Fruit fly (Drosophila melanogaster) whole organism, embryonic: ENCODE results near the gene Rsph1.

Experiments
- BtbVII ChIP-seq: fragments of 200-800 bp; sonication (Bioruptor generic); optimal IDR thresholded peaks from 3 replicates; lab custom pipeline; 2017; ENCODE audit warnings: missing biosample characterization, mild to moderate bottlenecking, missing genetic modification characterization
- CG10321 ChIP-seq: fragments of 200-800 bp; sonication (Bioruptor generic); IDR thresholded peaks from 2 replicates; pipeline ENCODE4 v1.3.6; 2022; ENCODE audit warnings: missing biosample characterization, missing genetic modification characterization
- CG10462 ChIP-seq: fragments of 200-800 bp; sonication (Bioruptor generic); optimal IDR thresholded peaks from 2 replicates; lab custom pipeline; 2016; ENCODE audit warnings: missing biosample characterization, missing genetic modification characterization
- CG11093 ChIP-seq: fragments of 200-800 bp; sonication (Bioruptor generic); IDR thresholded peaks from 3 replicates; pipeline ENCODE4 v1.3.6; 2022; ENCODE audit warnings: missing biosample characterization, missing genetic modification characterization
- CG11723 ChIP-seq: fragments of 200-800 bp; sonication (Bioruptor generic); optimal IDR thresholded peaks from 2 replicates; lab custom pipeline; 2017; ENCODE audit warnings: missing biosample characterization, mild to moderate bottlenecking, missing genetic modification characterization
- CG13624 ChIP-seq: fragments of 200-800 bp; sonication (Bioruptor generic); optimal IDR thresholded peaks from 2 replicates; lab custom pipeline; 2016; ENCODE audit warnings: missing biosample characterization, missing genetic modification characterization
- CG14014 ChIP-seq: fragments of 200-800 bp; sonication (Bioruptor generic); IDR thresholded peaks from 2 replicates; pipeline ENCODE4 v1.3.6; 2022; ENCODE audit warnings: missing biosample characterization, missing genetic modification characterization
- CG14050 ChIP-seq: fragments of 200-800 bp; sonication (Bioruptor generic); IDR thresholded peaks from 3 replicates; pipeline ENCODE4 v1.3.6; 2022; ENCODE audit warnings: missing biosample characterization, missing genetic modification characterization
- CG14860 ChIP-seq: fragments of 200-800 bp; sonication (Bioruptor generic); IDR thresholded peaks from 3 replicates; pipeline ENCODE4 v1.3.6; 2022; ENCODE audit warnings: missing biosample characterization, missing genetic modification characterization; ENCODE audit not compliant: partially characterized antibody
- CG1792 ChIP-seq: fragments of 200-800 bp; sonication (Bioruptor generic); optimal IDR thresholded peaks from 2 replicates; lab custom pipeline; 2016; ENCODE audit warnings: missing biosample characterization, missing genetic modification characterization
- CG18011 ChIP-seq: fragments of 200-800 bp; sonication (Bioruptor generic); optimal IDR thresholded peaks from 2 replicates; lab custom pipeline; 2017; ENCODE audit warnings: missing biosample characterization, missing genetic modification characterization, mild to moderate bottlenecking, moderate library complexity, missing genotype
- CG2129 ChIP-seq: fragments of 200-800 bp; sonication (Bioruptor generic); IDR thresholded peaks from 2 replicates; pipeline ENCODE4 v1.3.6; 2022; ENCODE audit warnings: missing biosample characterization, missing genetic modification characterization; ENCODE audit not compliant: partially characterized antibody
- CG2712 ChIP-seq: fragments of 200-800 bp; optimal IDR thresholded peaks from 3 replicates; lab custom pipeline; 2019; ENCODE audit warnings: missing biosample characterization, mild to moderate bottlenecking, missing genetic modification characterization, moderate library complexity
- CG2889 ChIP-seq: fragments of 200-800 bp; sonication (Bioruptor generic); IDR thresholded peaks from 3 replicates; pipeline ENCODE4 v1.3.6; 2022; ENCODE audit warnings: missing biosample characterization, missing genetic modification characterization
- CG3163 ChIP-seq: fragments of 200-800 bp; sonication (Bioruptor generic); optimal IDR thresholded peaks from 3 replicates; lab custom pipeline; 2016; ENCODE audit warnings: missing biosample characterization, missing genetic modification characterization
- CG33213 ChIP-seq: fragments of 200-800 bp; sonication (Bioruptor generic); optimal IDR thresholded peaks from 3 replicates; lab custom pipeline; 2016; ENCODE audit warnings: missing biosample characterization, missing genetic modification characterization
- CG4707 ChIP-seq: fragments of 200-800 bp; sonication (Bioruptor generic); optimal IDR thresholded peaks from 2 replicates; lab custom pipeline; 2018; ENCODE audit warnings: missing biosample characterization, mild to moderate bottlenecking, missing genetic modification characterization, moderate library complexity
- CG5245 ChIP-seq: fragments of 200-800 bp; sonication (Bioruptor generic); optimal IDR thresholded peaks from 3 replicates; lab custom pipeline; 2016; ENCODE audit warnings: missing biosample characterization, missing genetic modification characterization
- CG6272 ChIP-seq: fragments of 200-800 bp; sonication (Bioruptor generic); IDR thresholded peaks from 2 replicates; pipeline ENCODE4 v1.3.6; 2022; ENCODE audit warnings: missing biosample characterization, missing genetic modification characterization
- CG8359 ChIP-seq: fragments of 200-800 bp; sonication (Bioruptor generic); optimal IDR thresholded peaks from 2 replicates; lab custom pipeline; 2017; ENCODE audit warnings: missing biosample characterization, mild to moderate bottlenecking, missing genetic modification characterization, borderline replicate concordance
- D19A ChIP-seq: fragments of 200-800 bp; optimal IDR thresholded peaks from 3 replicates; lab custom pipeline; 2019; ENCODE audit warnings: missing biosample characterization, mild to moderate bottlenecking, missing genetic modification characterization, moderate library complexity
- Jarid2 ChIP-seq: fragments of 200-800 bp; sonication (Bioruptor generic); optimal IDR thresholded peaks from 3 replicates; lab custom pipeline; 2017; ENCODE audit warnings: mild to moderate bottlenecking, missing biosample characterization, missing genetic modification reagents, missing genetic modification characterization
- Lim3 ChIP-seq: fragments of 200-800 bp; sonication (Bioruptor generic); IDR thresholded peaks from 2 replicates; pipeline ENCODE4 v1.3.6; 2022; ENCODE audit warnings: missing biosample characterization, missing genetic modification characterization
- NC2α ChIP-seq: fragments of 200-800 bp; sonication (Bioruptor generic); optimal IDR thresholded peaks from 2 replicates; lab custom pipeline; 2016; ENCODE audit warnings: missing biosample characterization, missing genetic modification characterization
- NFAT ChIP-seq: fragments of 200-800 bp; sonication (Bioruptor generic); IDR thresholded peaks from 2 replicates; pipeline ENCODE4 v1.3.6; 2022; ENCODE audit warnings: missing biosample characterization, missing genetic modification characterization
- Opbp ChIP-seq: fragments of 200-800 bp; sonication (Bioruptor generic); IDR thresholded peaks from 3 replicates; pipeline ENCODE4 v1.3.6; 2022; ENCODE audit warnings: missing biosample characterization, missing genetic modification characterization; ENCODE audit not compliant: partially characterized antibody
- Spps ChIP-seq: fragments of 200-800 bp; sonication (Bioruptor generic); optimal IDR thresholded peaks from 2 replicates; lab custom pipeline; 2018; ENCODE audit warnings: missing biosample characterization, mild to moderate bottlenecking, missing genetic modification characterization
- abd-A ChIP-seq: fragments of 200-800 bp; sonication (Bioruptor generic); optimal IDR thresholded peaks from 3 replicates; lab custom pipeline; 2019; ENCODE audit warnings: missing biosample characterization, mild to moderate bottlenecking, missing genetic modification characterization, moderate library complexity
- ara ChIP-seq: fragments of 200-800 bp; sonication (Bioruptor generic); IDR thresholded peaks from 2 replicates; pipeline ENCODE4 v1.3.6; 2022; ENCODE audit warnings: missing biosample characterization, missing genetic modification characterization
- ci ChIP-seq: fragments of 200-800 bp; sonication (Bioruptor generic); IDR thresholded peaks from 3 replicates; pipeline ENCODE4 v1.3.6; 2022; ENCODE audit warnings: missing biosample characterization, missing genetic modification characterization
- fd64A ChIP-seq: fragments of 200-800 bp; sonication (Bioruptor generic); optimal IDR thresholded peaks from 3 replicates; lab custom pipeline; 2018; ENCODE audit warnings: missing biosample characterization, mild to moderate bottlenecking, missing genetic modification characterization
- fu2 ChIP-seq: fragments of 200-800 bp; sonication (Bioruptor generic); optimal IDR thresholded peaks from 2 replicates; lab custom pipeline; 2016; ENCODE audit warnings: missing biosample characterization, missing genetic modification characterization
- gce ChIP-seq: fragments of 200-800 bp; sonication (Bioruptor generic); IDR thresholded peaks from 3 replicates; pipeline ENCODE4 v1.3.6; 2022; ENCODE audit warnings: missing biosample characterization, missing genetic modification characterization
- kni ChIP-seq: fragments of 200-800 bp; sonication (Bioruptor generic); optimal IDR thresholded peaks from 3 replicates; lab custom pipeline; 2017; ENCODE audit warnings: mild to moderate bottlenecking, missing biosample characterization, missing genetic modification reagents, missing genetic modification characterization
- lbe ChIP-seq: fragments of 200-800 bp; sonication (Bioruptor generic); optimal IDR thresholded peaks from 2 replicates; lab custom pipeline; 2016; ENCODE audit warnings: missing biosample characterization, mild to moderate bottlenecking, missing genetic modification characterization
- lmd ChIP-seq: fragments of 200-800 bp; sonication (Bioruptor generic); IDR thresholded peaks from 2 replicates; pipeline ENCODE4 v1.3.6; 2022; ENCODE audit warnings: missing biosample characterization, missing genetic modification characterization
- luna ChIP-seq: fragments of 200-800 bp; sonication (Bioruptor generic); optimal IDR thresholded peaks from 2 replicates; lab custom pipeline; 2016; ENCODE audit warnings: missing biosample characterization, missing genetic modification characterization
- pan ChIP-seq, 4 experiments: fragments of >200 bp in 3 of 4; fragments of 200-800 bp in 1 of 4; sonication (Bioruptor generic) in 1 of 4; optimal IDR thresholded peaks in 3 of 4; IDR thresholded peaks in 1 of 4; 2 replicates each; pipeline versions ENCODE4 v1.3.6 to Lab custom; 2017 to 2022; ENCODE audit warnings: missing biosample characterization in 2 of 4, missing genetic modification characterization in 2 of 4, mixed read lengths in 1 of 4
- peb ChIP-seq: fragments of 200-800 bp; sonication (Bioruptor generic); IDR thresholded peaks from 2 replicates; pipeline ENCODE4 v1.3.6; 2022; ENCODE audit warnings: missing biosample characterization, missing genetic modification characterization
- pros ChIP-seq: fragments of 200-800 bp; sonication (Bioruptor generic); optimal IDR thresholded peaks from 3 replicates; lab custom pipeline; 2019; ENCODE audit warnings: missing biosample characterization, mild to moderate bottlenecking, missing genetic modification characterization, moderate library complexity
- pzg ChIP-seq: fragments of 200-800 bp; sonication (Bioruptor generic); optimal IDR thresholded peaks from 3 replicates; lab custom pipeline; 2018; ENCODE audit warnings: missing biosample characterization, mild to moderate bottlenecking, missing genetic modification characterization, moderate library complexity
- sens ChIP-seq: fragments of 200-800 bp; sonication (Bioruptor generic); peaks from one replicate; lab custom pipeline; 2016; ENCODE audit warnings: missing biosample characterization, missing genetic modification characterization
- stc ChIP-seq: fragments of 200-800 bp; sonication (Bioruptor generic); IDR thresholded peaks from 2 replicates; pipeline ENCODE4 v1.3.6; 2022; ENCODE audit warnings: missing biosample characterization, missing genetic modification characterization
- stwl ChIP-seq: fragments of 200-800 bp; sonication (Bioruptor generic); optimal IDR thresholded peaks from 3 replicates; lab custom pipeline; 2018; ENCODE audit warnings: missing biosample characterization, mild to moderate bottlenecking, missing genetic modification characterization, moderate library complexity
- tap ChIP-seq: fragments of 200-800 bp; optimal IDR thresholded peaks from 3 replicates; lab custom pipeline; 2019; ENCODE audit warnings: missing biosample characterization, mild to moderate bottlenecking, missing genetic modification characterization, moderate library complexity
- toy ChIP-seq: fragments of 200-800 bp; sonication (Bioruptor generic); IDR thresholded peaks from 2 replicates; pipeline ENCODE4 v1.3.6; 2022; ENCODE audit warnings: missing biosample characterization, missing genetic modification characterization
- trh ChIP-seq: fragments of 200-800 bp; sonication (Bioruptor generic); optimal IDR thresholded peaks from 2 replicates; lab custom pipeline; 2016; ENCODE audit warnings: missing biosample characterization, missing genetic modification characterization
- vnd ChIP-seq: fragments of 200-800 bp; sonication (Bioruptor generic); IDR thresholded peaks from 3 replicates; pipeline ENCODE4 v1.3.6; 2022; ENCODE audit warnings: missing biosample characterization, missing genetic modification characterization; ENCODE audit not compliant: partially characterized antibody
- wek ChIP-seq: fragments of 200-800 bp; sonication (Bioruptor generic); optimal IDR thresholded peaks from 3 replicates; lab custom pipeline; 2018; ENCODE audit warnings: missing biosample characterization, mild to moderate bottlenecking, missing genetic modification characterization, moderate library complexity

The Rsph1 gene

dm6 chr2L:13203437-13204137 lies 20.3 kb downstream of the Rsph1 start, which contains the start of gene Pect (continued):
- TF ChIP-seq CG18011 (GFP tag; lab: Kevin White, UChicago) (peak; percentile 8), fu2 (no peak), CG8359 (GFP tag; lab: Kevin White, UChicago) (no peak), CG14860 (GFP tag; lab: Robert Waterston, UW) (no peak), gce (GFP tag; lab: Robert Waterston, UW) (no peak), CG4707 (GFP tag; lab: Kevin White, UChicago) (peak; percentile 44), CG11093 (GFP tag; lab: Robert Waterston, UW) (no peak), trh (GFP tag; lab: Kevin White, UChicago) (no peak), CG13624 (GFP tag; lab: Kevin White, UChicago) (no peak), peb (no peak), Spps (no peak), Jarid2 (peak; percentile 65), toy (GFP tag; lab: Robert Waterston, UW) (no peak), BtbVII (GFP tag; lab: Kevin White, UChicago) (peak; percentile 4), NC2α (GFP tag; lab: Kevin White, UChicago) (peak; percentile 8), CG2129 (no peak; the same call in 1 of the 2 replicates), luna (GFP tag; lab: Kevin White, UChicago) (no peak), fd64A (no peak), tap (tag; lab: Kevin White, UChicago) (no peak), lmd (no peak), pzg (GFP tag; lab: Kevin White, UChicago) (peak; percentile 58), CG14050 (GFP tag; lab: Robert Waterston, UW) (no peak), lbe (GFP tag; lab: Kevin White, UChicago) (no peak), CG5245 (GFP tag; lab: Kevin White, UChicago) (no peak), CG2712 (tag; lab: Kevin White, UChicago) (no peak), wek (GFP tag; lab: Kevin White, UChicago) (peak; percentile 5), stwl (tag; lab: Kevin White, UChicago) (peak; percentile 9), CG33213 (GFP tag; lab: Kevin White, UChicago) (peak; percentile 0), NFAT (GFP tag; lab: Robert Waterston, UW) (no peak), CG3163 (GFP tag; lab: Kevin White, UChicago) (no peak), kni (no peak), Opbp (GFP tag; lab: Robert Waterston, UW) (peak; percentile 63; the same call in 2 of the 3 replicates), vnd (GFP tag; lab: Robert Waterston, UW) (peak; percentile 40; the same call in 1 of the 3 replicates), abd-A (tag; lab: Kevin White, UChicago) (no peak), D19A (tag; lab: Kevin White, UChicago) (no peak), ci (GFP tag; lab: Robert Waterston, UW) (peak; percentile 9; the same call in 1 of the 3 replicates), sens (GFP tag; lab: Kevin White, UChicago) (peak; percentile 6), CG2889 (GFP tag; lab: Robert Waterston, UW) (no peak), stc (peak; percentile 19; the same call in 1 of the 2 replicates), ara (GFP tag; lab: Robert Waterston, UW) (no peak), CG1792 (no peak), CG11723 (GFP tag; lab: Kevin White, UChicago) (no peak), pan (optimal IDR thresholded peaks at IDR 0.05; lab: Kevin White, UChicago) (no peak), pan (GFP tag; optimal IDR thresholded peaks at IDR 0.05 in 1 of 2, IDR thresholded peaks at IDR 0.05 in 1 of 2) (peak in 1 of 2 experiments; percentile 4), Lim3 (no peak), CG10462 (no peak), pros (GFP tag; lab: Kevin White, UChicago) (peak; percentile 31), CG14014 (GFP tag; lab: Robert Waterston, UW) (peak; percentile 19; the same call in 1 of the 2 replicates), CG10321 (GFP tag; lab: Robert Waterston, UW) (no peak), CG6272 (GFP tag; lab: Robert Waterston, UW) (no peak)
